Fruit fly (Drosophila melanogaster) whole organism, prepupa: ENCODE results near the gene Pex3.

Source experiments
- CG1621 ChIP-seq: fragments of 200-800 bp; sonication (Bioruptor generic); optimal IDR thresholded peaks from 3 replicates; lab custom pipeline; 2018; ENCODE audit warnings: missing biosample characterization, mild to moderate bottlenecking, missing genetic modification characterization
- CG16779 ChIP-seq: fragments of 200-800 bp; sonication (Bioruptor generic); optimal IDR thresholded peaks from 3 replicates; lab custom pipeline; 2017; ENCODE audit warnings: missing biosample characterization, mild to moderate bottlenecking, missing genetic modification characterization
- CG34406 ChIP-seq: fragments of 200-800 bp; sonication (Bioruptor generic); optimal IDR thresholded peaks from 3 replicates; lab custom pipeline; 2016; ENCODE audit warnings: missing biosample characterization, missing genetic modification characterization
- CG6854 ChIP-seq: fragments of 200-800 bp; sonication (Bioruptor generic); optimal IDR thresholded peaks from 2 replicates; lab custom pipeline; 2017; ENCODE audit warnings: missing biosample characterization, mild to moderate bottlenecking, missing genetic modification characterization
- Hr39 ChIP-seq: fragments of 200-800 bp; sonication (Bioruptor generic); optimal IDR thresholded peaks from 2 replicates; lab custom pipeline; 2016; ENCODE audit warnings: missing biosample characterization, missing genetic modification characterization
- Sox15 ChIP-seq: fragments of 200-800 bp; sonication (Bioruptor generic); optimal IDR thresholded peaks from 3 replicates; lab custom pipeline; 2016; ENCODE audit warnings: missing biosample characterization, missing genetic modification characterization
- achi ChIP-seq: fragments of 200-800 bp; sonication (Bioruptor generic); optimal IDR thresholded peaks from 3 replicates; lab custom pipeline; 2016; ENCODE audit warnings: missing biosample characterization, missing genetic modification characterization
- dsx ChIP-seq: fragments of 200-800 bp; optimal IDR thresholded peaks from 3 replicates; lab custom pipeline; 2019; ENCODE audit warnings: missing biosample characterization, mild to moderate bottlenecking, missing genetic modification characterization, moderate library complexity; ENCODE audit not compliant: poor library complexity, severe bottlenecking

dm6 chr3L:15180816-15181215 lies 36.7 kb downstream of the Pex3 start:
- peak; percentile 6 for TF ChIP-seq CG16779 (tag; lab: Kevin White, UChicago)
- no peak for TF ChIP-seq CG6854 (GFP tag; lab: Kevin White, UChicago)
- peak; percentile 30 for TF ChIP-seq achi (GFP tag; lab: Kevin White, UChicago)
- no peak for TF ChIP-seq CG1621 (tag; lab: Kevin White, UChicago)
- TF ChIP-seq dsx (GFP tag; lab: Kevin White, UChicago), result peak; percentile 42
- no peak for TF ChIP-seq Sox15 (GFP tag; lab: Kevin White, UChicago)
- TF ChIP-seq CG34406 (GFP tag; lab: Kevin White, UChicago), result peak; percentile 34
- peak; percentile 38 for TF ChIP-seq Hr39 (GFP tag; lab: Kevin White, UChicago)
